Fruit fly (Drosophila melanogaster) whole organism, embryonic: Measurements from ENCODE around the gene CIA30.
A peak's percentile ranks its signal among the peaks of the same experiment; 100 is the strongest.

Source experiments
- Aef1 ChIP-seq: fragments of 200-800 bp; sonication (Bioruptor generic); IDR thresholded peaks from 3 replicates; pipeline ENCODE4 v1.3.6; 2022; ENCODE audit warnings: missing biosample characterization, missing genetic modification characterization
- Awh ChIP-seq: fragments of 200-800 bp; sonication (Bioruptor generic); IDR thresholded peaks from 2 replicates; pipeline ENCODE4, ENCODE4 v1.3.6; 2022; ENCODE audit warnings: missing biosample characterization, missing genetic modification characterization
- B-H1 ChIP-seq: fragments of 200-800 bp; sonication (Bioruptor generic); IDR thresholded peaks from 3 replicates; pipeline ENCODE4 v1.3.6; 2022; ENCODE audit warnings: missing biosample characterization, missing genetic modification characterization
- CG10209 ChIP-seq: fragments of 200-800 bp; sonication (Bioruptor generic); optimal IDR thresholded peaks from 3 replicates; lab custom pipeline; 2017; ENCODE audit warnings: missing biosample characterization, mild to moderate bottlenecking, missing genetic modification characterization, missing genetic modification reagents
- CG1024 ChIP-seq: fragments of 200-800 bp; sonication (Bioruptor generic); IDR thresholded peaks from 2 replicates; pipeline ENCODE4 v1.3.6; 2022; ENCODE audit warnings: missing biosample characterization, missing genetic modification characterization
- CG13287 ChIP-seq: fragments of 200-800 bp; sonication (Bioruptor generic); IDR thresholded peaks from 2 replicates; pipeline ENCODE4 v1.3.6; 2022; ENCODE audit warnings: missing biosample characterization, missing genetic modification characterization; ENCODE audit not compliant: partially characterized antibody
- CG14441 ChIP-seq: fragments of 200-800 bp; sonication (Bioruptor generic); IDR thresholded peaks from 2 replicates; pipeline ENCODE4 v1.3.6; 2022; ENCODE audit warnings: missing biosample characterization, missing genetic modification characterization
- CG18262 ChIP-seq: fragments of 200-800 bp; optimal IDR thresholded peaks from 3 replicates; lab custom pipeline; 2019; ENCODE audit warnings: missing biosample characterization, mild to moderate bottlenecking, missing genetic modification characterization, moderate library complexity
- CG32772 ChIP-seq: fragments of 200-800 bp; sonication (Bioruptor generic); IDR thresholded peaks from 2 replicates; pipeline ENCODE4 v1.3.6; 2022; ENCODE audit warnings: missing biosample characterization, missing genetic modification characterization
- CG3407 ChIP-seq: fragments of 200-800 bp; sonication (Bioruptor generic); optimal IDR thresholded peaks from 2 replicates; lab custom pipeline; 2018; ENCODE audit warnings: missing biosample characterization, mild to moderate bottlenecking, missing genetic modification characterization
- CG34224 ChIP-seq: fragments of 200-800 bp; sonication (Bioruptor generic); IDR thresholded peaks from 3 replicates; pipeline ENCODE4 v1.3.6; 2022; ENCODE audit warnings: missing biosample characterization, missing genetic modification characterization; ENCODE audit not compliant: partially characterized antibody
- CG42726 ChIP-seq: fragments of 200-800 bp; sonication (Bioruptor generic); IDR thresholded peaks from 2 replicates; pipeline ENCODE4 v1.3.6; 2022; ENCODE audit warnings: missing biosample characterization, missing genetic modification characterization; ENCODE audit not compliant: partially characterized antibody
- CG6854 ChIP-seq: fragments of 200-800 bp; sonication (Bioruptor generic); optimal IDR thresholded peaks from 3 replicates; lab custom pipeline; 2017; ENCODE audit warnings: missing biosample characterization, mild to moderate bottlenecking, missing genetic modification characterization
- CG7372 ChIP-seq: fragments of 200-800 bp; sonication (Bioruptor generic); IDR thresholded peaks from 2 replicates; pipeline ENCODE4 v1.3.6; 2022; ENCODE audit warnings: missing biosample characterization, missing genetic modification characterization
- CG8388 ChIP-seq: fragments of 200-800 bp; sonication (Bioruptor generic); optimal IDR thresholded peaks from 2 replicates; lab custom pipeline; 2019; ENCODE audit warnings: missing biosample characterization, mild to moderate bottlenecking, missing genetic modification characterization, moderate library complexity
- D ChIP-seq, 2 experiments: fragments of 200-800 bp in 1 of 2; fragments of >200 bp in 1 of 2; sonication (Bioruptor generic) in 1 of 2; optimal IDR thresholded peaks; 2 replicates in 1 of 2; 3 replicates in 1 of 2; lab custom pipeline; 2017; ENCODE audit warnings: mild to moderate bottlenecking in 1 of 2, missing biosample characterization in 1 of 2, missing genetic modification characterization in 1 of 2, missing genetic modification reagents in 1 of 2
- D19A ChIP-seq: fragments of 200-800 bp; optimal IDR thresholded peaks from 3 replicates; lab custom pipeline; 2019; ENCODE audit warnings: missing biosample characterization, mild to moderate bottlenecking, missing genetic modification characterization, moderate library complexity
- E2f2 ChIP-seq: fragments of 200-800 bp; sonication (Bioruptor generic); IDR thresholded peaks from 2 replicates; pipeline ENCODE4 v1.3.6; 2022; ENCODE audit warnings: missing biosample characterization, missing genetic modification characterization
- Eip74EF ChIP-seq, 2 experiments: fragments of 200-800 bp in 1 of 2; fragments of >200 bp in 1 of 2; sonication (Bioruptor generic) in 1 of 2; optimal IDR thresholded peaks; 2 replicates each; lab custom pipeline; 2017 to 2019; ENCODE audit warnings: missing biosample characterization in 2 of 2, missing genetic modification characterization in 2 of 2, mild to moderate bottlenecking in 1 of 2, moderate library complexity in 1 of 2
- Ets65A ChIP-seq: fragments of 200-800 bp; sonication (Bioruptor generic); peaks from one replicate; lab custom pipeline; 2016; ENCODE audit warnings: missing biosample characterization, missing genetic modification characterization
- Gug ChIP-seq: fragments of 200-800 bp; sonication (Bioruptor generic); IDR thresholded peaks from 4 replicates; pipeline ENCODE4 v1.3.6; 2022; ENCODE audit warnings: missing biosample characterization, missing genetic modification characterization
- HLH4C ChIP-seq: fragments of 200-800 bp; sonication (Bioruptor generic); IDR thresholded peaks from 3 replicates; pipeline ENCODE4 v1.3.6; 2022; ENCODE audit warnings: missing biosample characterization, missing genetic modification characterization; ENCODE audit not compliant: partially characterized antibody
- HLHmδ ChIP-seq: fragments of 200-800 bp; sonication (Bioruptor generic); optimal IDR thresholded peaks from 2 replicates; lab custom pipeline; 2018; ENCODE audit warnings: missing biosample characterization, mild to moderate bottlenecking, missing genetic modification characterization, moderate library complexity
- MBD-R2 ChIP-seq: fragments of 200-800 bp; sonication (Bioruptor generic); IDR thresholded peaks from 2 replicates; pipeline ENCODE4 v1.3.6; 2022; ENCODE audit warnings: missing biosample characterization, missing genetic modification characterization
- Side ChIP-seq: fragments of 200-800 bp; sonication (Bioruptor generic); optimal IDR thresholded peaks from 2 replicates; lab custom pipeline; 2016; ENCODE audit warnings: missing biosample characterization, missing genetic modification characterization
- Xrp1 ChIP-seq: fragments of 200-800 bp; sonication (Bioruptor generic); IDR thresholded peaks from 2 replicates; pipeline ENCODE4 v1.3.6; 2022; ENCODE audit warnings: missing biosample characterization, missing genetic modification characterization
- al ChIP-seq: fragments of 200-800 bp; sonication (Bioruptor generic); IDR thresholded peaks from 2 replicates; pipeline ENCODE4 v1.3.6; 2022; ENCODE audit warnings: missing biosample characterization, missing genetic modification characterization
- cas ChIP-seq: fragments of 200-800 bp; sonication (Bioruptor generic); IDR thresholded peaks from 2 replicates; pipeline ENCODE4 v1.3.6; 2022; ENCODE audit warnings: missing biosample characterization, missing genetic modification characterization
- chm ChIP-seq: fragments of 200-800 bp; sonication (Bioruptor generic); IDR thresholded peaks from 2 replicates; pipeline ENCODE4 v1.3.6; 2022; ENCODE audit warnings: missing biosample characterization, missing genetic modification characterization
- disco-r ChIP-seq: fragments of 200-800 bp; sonication (Bioruptor generic); optimal IDR thresholded peaks from 2 replicates; lab custom pipeline; 2016; ENCODE audit warnings: missing biosample characterization, missing genetic modification characterization
- dpn ChIP-seq, 2 experiments: fragments of 200-800 bp; sonication (Bioruptor generic); optimal IDR thresholded peaks; 3 replicates each; lab custom pipeline; 2016; ENCODE audit warnings: missing biosample characterization in 2 of 2, missing genetic modification characterization in 2 of 2
- ewg ChIP-seq: fragments of 200-800 bp; sonication (Bioruptor generic); optimal IDR thresholded peaks from 3 replicates; lab custom pipeline; 2017; ENCODE audit warnings: mild to moderate bottlenecking, missing biosample characterization, missing genetic modification reagents, missing genetic modification characterization
- eyg ChIP-seq: fragments of 200-800 bp; sonication (Bioruptor generic); optimal IDR thresholded peaks from 3 replicates; lab custom pipeline; 2016; ENCODE audit warnings: missing biosample characterization, missing genetic modification characterization
- gem ChIP-seq: fragments of 200-800 bp; sonication (Bioruptor generic); optimal IDR thresholded peaks from 2 replicates; lab custom pipeline; 2019; ENCODE audit warnings: missing biosample characterization, mild to moderate bottlenecking, missing genetic modification characterization, moderate library complexity
- hb ChIP-seq: fragments of 200-800 bp; sonication (Bioruptor generic); IDR thresholded peaks from 3 replicates; pipeline ENCODE4 v1.3.6; 2022; ENCODE audit warnings: missing biosample characterization, missing genetic modification characterization; ENCODE audit not compliant: partially characterized antibody
- lmd ChIP-seq: fragments of 200-800 bp; sonication (Bioruptor generic); IDR thresholded peaks from 2 replicates; pipeline ENCODE4 v1.3.6; 2022; ENCODE audit warnings: missing biosample characterization, missing genetic modification characterization
- lov ChIP-seq, 2 experiments: fragments of 200-800 bp in 1 of 2; fragments of >200 bp in 1 of 2; sonication (Bioruptor generic) in 1 of 2; IDR thresholded peaks in 1 of 2; optimal IDR thresholded peaks in 1 of 2; 2 replicates in 1 of 2; 3 replicates in 1 of 2; pipeline versions ENCODE4 v1.3.6 to Lab custom; 2017 to 2022; ENCODE audit warnings: missing biosample characterization in 1 of 2, missing genetic modification characterization in 1 of 2
- peb ChIP-seq: fragments of 200-800 bp; sonication (Bioruptor generic); IDR thresholded peaks from 2 replicates; pipeline ENCODE4 v1.3.6; 2022; ENCODE audit warnings: missing biosample characterization, missing genetic modification characterization
- ranshi ChIP-seq: fragments of 200-800 bp; sonication (Bioruptor generic); IDR thresholded peaks from 2 replicates; pipeline ENCODE4 v1.3.6; 2022; ENCODE audit warnings: missing biosample characterization, missing genetic modification characterization
- sc ChIP-seq, 3 experiments: fragments of >200 bp in 2 of 3; fragments of 200-800 bp in 1 of 3; sonication (Bioruptor generic) in 1 of 3; optimal IDR thresholded peaks; 2 replicates in 2 of 3; 3 replicates in 1 of 3; lab custom pipeline; 2017; ENCODE audit warnings: mild to moderate bottlenecking in 1 of 3, missing biosample characterization in 1 of 3, missing genetic modification characterization in 1 of 3, missing genetic modification reagents in 1 of 3
- shn ChIP-seq: fragments of 200-800 bp; sonication (Bioruptor generic); optimal IDR thresholded peaks from 3 replicates; lab custom pipeline; 2016; ENCODE audit warnings: missing biosample characterization, missing genetic modification characterization
- sim ChIP-seq: fragments of 200-800 bp; sonication (Bioruptor generic); IDR thresholded peaks from 2 replicates; pipeline ENCODE4 v1.3.6; 2022; ENCODE audit warnings: missing biosample characterization, missing genetic modification characterization
- sr ChIP-seq: fragments of 200-800 bp; sonication (Bioruptor generic); IDR thresholded peaks from 3 replicates; pipeline ENCODE4 v1.3.6; 2022; ENCODE audit warnings: missing biosample characterization, missing genetic modification characterization
- ssp ChIP-seq: fragments of 200-800 bp; sonication (Bioruptor generic); IDR thresholded peaks from 2 replicates; pipeline ENCODE4 v1.3.6; 2022; ENCODE audit warnings: missing biosample characterization, missing genetic modification characterization
- tll ChIP-seq, 2 experiments: fragments of 200-800 bp in 1 of 2; fragments of >200 bp in 1 of 2; sonication (Bioruptor generic) in 1 of 2; optimal IDR thresholded peaks; 2 replicates each; lab custom pipeline; 2017 to 2019; ENCODE audit warnings: missing biosample characterization in 2 of 2, missing genetic modification characterization in 2 of 2, mild to moderate bottlenecking in 1 of 2, moderate library complexity in 1 of 2
- ttk ChIP-seq: fragments of 200-800 bp; sonication (Bioruptor generic); IDR thresholded peaks from 2 replicates; pipeline ENCODE4 v2.1.2; 2022; ENCODE audit warnings: missing biosample characterization, missing genetic modification characterization
- vvl ChIP-seq: fragments of 200-800 bp; sonication (Bioruptor generic); IDR thresholded peaks from 2 replicates; pipeline ENCODE4 v1.3.6; 2022; ENCODE audit warnings: missing biosample characterization, missing genetic modification characterization

Gene CIA30

dm6 chr3R:29697841-29698240 is 38.9 kb upstream of the CIA30 start:
- TF ChIP-seq Ets65A (GFP tag; lab: Kevin White, UChicago) (peak; percentile 56), CG13287 (GFP tag; lab: Robert Waterston, UW) (no peak), hb (no peak), tll (GFP tag; optimal IDR thresholded peaks at IDR 0.05; lab: Kevin White, UChicago) (peak in 1 of 2 experiments; percentile 41), D (optimal IDR thresholded peaks at IDR 0.05; lab: Kevin White, UChicago) (peak; percentile 94), D (GFP tag; optimal IDR thresholded peaks at IDR 0.05; lab: Kevin White, UChicago) (no peak)

- peak; percentile 65; the same call in 1 of the 2 replicates for TF ChIP-seq Awh (GFP tag; lab: Robert Waterston, UW)
- TF ChIP-seq Eip74EF (GFP tag; optimal IDR thresholded peaks at IDR 0.05; lab: Kevin White, UChicago): peak in 1 of 2 experiments; percentile 13
- peak; percentile 51 for TF ChIP-seq peb (GFP tag; lab: Robert Waterston, UW)
- TF ChIP-seq lov (optimal IDR thresholded peaks at IDR 0.05; lab: Kevin White, UChicago): no peak
- no peak for TF ChIP-seq lov (GFP tag; IDR thresholded peaks at IDR 0.05; lab: Robert Waterston, UW)
- no peak for TF ChIP-seq sc (optimal IDR thresholded peaks at IDR 0.05; lab: Kevin White, UChicago)
- no peak for TF ChIP-seq sc (GFP tag; optimal IDR thresholded peaks at IDR 0.05; lab: Kevin White, UChicago)
- TF ChIP-seq CG1024 (GFP tag; lab: Robert Waterston, UW): no peak
- peak; percentile 70 for TF ChIP-seq CG32772
- 0 out of 2 replicates have a peak, but pooled peaks have one; percentile 8 for TF ChIP-seq E2f2 (GFP tag; lab: Robert Waterston, UW)
- no peak for TF ChIP-seq disco-r (GFP tag; lab: Kevin White, UChicago)
- peak; percentile 32 for TF ChIP-seq CG3407
- TF ChIP-seq CG6854: no peak
- TF ChIP-seq Gug (GFP tag; lab: Robert Waterston, UW): no peak
- TF ChIP-seq CG7372 (GFP tag; lab: Robert Waterston, UW): no peak
- TF ChIP-seq CG18262 (tag; lab: Kevin White, UChicago): peak; percentile 74
- 0 out of 3 replicates have a peak, but pooled peaks have one; percentile 28 for TF ChIP-seq sr (GFP tag; lab: Robert Waterston, UW)
- no peak for TF ChIP-seq HLH4C
- peak; percentile 67 for TF ChIP-seq lmd (GFP tag; lab: Robert Waterston, UW)
- TF ChIP-seq vvl: peak; percentile 86
- TF ChIP-seq CG8388 (GFP tag; lab: Kevin White, UChicago): peak; percentile 49
- TF ChIP-seq eyg (GFP tag; lab: Kevin White, UChicago): peak; percentile 10
- no peak for TF ChIP-seq MBD-R2 (GFP tag; lab: Robert Waterston, UW)
- TF ChIP-seq Side: peak; percentile 11
- peak; percentile 58 for TF ChIP-seq ssp
- no peak for TF ChIP-seq CG34224 (GFP tag; lab: Robert Waterston, UW)
- peak; percentile 58; the same call in 1 of the 2 replicates for TF ChIP-seq sim (GFP tag; lab: Robert Waterston, UW)
- no peak for TF ChIP-seq HLHmδ (GFP tag; lab: Kevin White, UChicago)
- TF ChIP-seq CG14441 (GFP tag; lab: Robert Waterston, UW): peak; percentile 55
- TF ChIP-seq shn (GFP tag; lab: Kevin White, UChicago): no peak
- TF ChIP-seq cas: no peak
- no peak for TF ChIP-seq CG10209 (GFP tag; lab: Kevin White, UChicago)
- 0 out of 2 replicates have a peak, but pooled peaks have one; percentile 29 for TF ChIP-seq chm (GFP tag; lab: Robert Waterston, UW)
- TF ChIP-seq ewg (GFP tag; lab: Kevin White, UChicago): no peak
- TF ChIP-seq ranshi: peak; percentile 39; the same call in 1 of the 2 replicates
- no peak for TF ChIP-seq B-H1 (GFP tag; lab: Robert Waterston, UW)
- TF ChIP-seq ttk (GFP tag; lab: Robert Waterston, UW): peak; percentile 66; the same call in 1 of the 2 replicates
- TF ChIP-seq dpn (GFP tag; optimal IDR thresholded peaks at IDR 0.05; lab: Kevin White, UChicago): peak in 1 of 2 experiments; percentile 28
- no peak for TF ChIP-seq al (GFP tag; lab: Robert Waterston, UW)
- peak; percentile 73 for TF ChIP-seq gem
- TF ChIP-seq D19A (tag; lab: Kevin White, UChicago): peak; percentile 1
- TF ChIP-seq CG42726 (GFP tag; lab: Robert Waterston, UW): no peak
- TF ChIP-seq Aef1 (GFP tag; lab: Robert Waterston, UW): peak; percentile 32; the same call in 1 of the 3 replicates
- peak; percentile 84 for TF ChIP-seq Xrp1 (GFP tag; lab: Robert Waterston, UW)
- TF ChIP-seq Ets65A (GFP tag; lab: Kevin White, UChicago): no peak
Observed at dm6 chr3R:29699220-29699619, 37.5 kb upstream of the CIA30 start.
